Worm (Caenorhabditis elegans) whole organism, late embryonic: ENCODE data around the gene F40G12.9.

ENCODE experiments used
- C38D4.7 ChIP-seq: fragments of 200-800 bp; sonication (Bioruptor generic); optimal IDR thresholded peaks from 2 replicates; lab custom pipeline; 2018; ENCODE audit warnings: mild to moderate bottlenecking, missing genetic modification characterization, moderate library complexity, missing compliant biosample characterization
- F13H6.1 ChIP-seq: sonication (generic microtip); optimal IDR thresholded peaks from 2 replicates; lab custom pipeline; 2016; ENCODE audit warnings: missing genetic modification characterization, missing compliant biosample characterization
- K02D7.2 ChIP-seq: sonication (generic microtip); optimal IDR thresholded peaks from 2 replicates; lab custom pipeline; 2017; ENCODE audit warnings: mild to moderate bottlenecking, missing genetic modification characterization, missing compliant biosample characterization
- T23F11.4 ChIP-seq: fragments of 200-800 bp; sonication (Bioruptor generic); optimal IDR thresholded peaks from 2 replicates; lab custom pipeline; 2018; ENCODE audit warnings: mild to moderate bottlenecking, missing genetic modification characterization, missing compliant biosample characterization
- ceh-14 ChIP-seq: sonication (generic microtip); optimal IDR thresholded peaks from 2 replicates; lab custom pipeline; 2016; ENCODE audit warnings: missing genotype, missing genetic modification characterization, missing compliant biosample characterization
- ceh-19 ChIP-seq: fragments of 200-800 bp; sonication (Bioruptor generic); optimal IDR thresholded peaks from 2 replicates; lab custom pipeline; 2018; ENCODE audit warnings: mild to moderate bottlenecking, missing genetic modification characterization, missing compliant biosample characterization
- ceh-24 ChIP-seq: sonication (generic microtip); optimal IDR thresholded peaks from 2 replicates; lab custom pipeline; 2016; ENCODE audit warnings: mild to moderate bottlenecking, missing genetic modification characterization, missing compliant biosample characterization
- ceh-30 ChIP-seq: fragments of 150-350 bp; optimal IDR thresholded peaks from 2 replicates; lab custom pipeline; 2014; ENCODE audit warnings: missing biosample characterization, missing genetic modification characterization
- ceh-31 ChIP-seq: sonication (generic microtip); optimal IDR thresholded peaks from 2 replicates; lab custom pipeline; 2016; ENCODE audit warnings: missing genetic modification characterization, missing compliant biosample characterization
- ceh-34 ChIP-seq: sonication (generic microtip); optimal IDR thresholded peaks from 2 replicates; lab custom pipeline; 2016; ENCODE audit warnings: mild to moderate bottlenecking, missing genetic modification characterization, missing compliant biosample characterization
- ceh-45 ChIP-seq: fragments of 200-800 bp; sonication (Bioruptor generic); IDR thresholded peaks from 2 replicates; pipeline ENCODE4 v1.3.6; 2022; ENCODE audit warnings: missing genetic modification reagents, missing genetic modification characterization, missing compliant biosample characterization
- ceh-48 ChIP-seq: sonication (generic microtip); optimal IDR thresholded peaks from 2 replicates; lab custom pipeline; 2016; ENCODE audit warnings: missing genetic modification characterization, inconsistent platforms, missing compliant biosample characterization
- ceh-9 ChIP-seq: sonication (generic microtip); optimal IDR thresholded peaks from 2 replicates; lab custom pipeline; 2016; ENCODE audit warnings: mild to moderate bottlenecking, missing genetic modification characterization, inconsistent platforms, missing compliant biosample characterization
- dve-1 ChIP-seq: sonication (generic microtip); optimal IDR thresholded peaks from 2 replicates; lab custom pipeline; 2017; ENCODE audit warnings: antibody characterized with exemption, mild to moderate bottlenecking, missing genetic modification characterization, missing compliant biosample characterization
- ets-4 ChIP-seq: sonication (generic microtip); optimal IDR thresholded peaks from 2 replicates; lab custom pipeline; 2016; ENCODE audit warnings: missing genetic modification characterization, missing compliant biosample characterization
- fax-1 ChIP-seq: sonication (generic microtip); optimal IDR thresholded peaks from 2 replicates; lab custom pipeline; 2016; ENCODE audit warnings: missing genotype, missing genetic modification characterization, missing compliant biosample characterization
- fkh-10 ChIP-seq: fragments of 150-350 bp; optimal IDR thresholded peaks from 2 replicates; lab custom pipeline; 2014; ENCODE audit warnings: missing biosample characterization, missing genetic modification reagents, missing genetic modification characterization
- hlh-13 ChIP-seq: fragments of 200-800 bp; sonication (Bioruptor generic); optimal IDR thresholded peaks from 2 replicates; lab custom pipeline; 2018; ENCODE audit warnings: mild to moderate bottlenecking, missing genetic modification characterization, missing compliant biosample characterization
- hlh-8 ChIP-seq: sonication (generic microtip); optimal IDR thresholded peaks from 2 replicates; lab custom pipeline; 2016; ENCODE audit warnings: missing genotype, missing genetic modification characterization, missing compliant biosample characterization
- lim-6 ChIP-seq: sonication (generic microtip); optimal IDR thresholded peaks from 2 replicates; lab custom pipeline; 2016; ENCODE audit warnings: missing genetic modification characterization, missing compliant biosample characterization
- madf-2 ChIP-seq: sonication (generic microtip); optimal IDR thresholded peaks from 2 replicates; lab custom pipeline; 2017; ENCODE audit warnings: missing genetic modification characterization, missing compliant biosample characterization
- mec-3 ChIP-seq: sonication (generic microtip); optimal IDR thresholded peaks from 2 replicates; lab custom pipeline; 2016; ENCODE audit warnings: borderline replicate concordance, missing genetic modification characterization, missing compliant biosample characterization
- nfya-1 ChIP-seq: sonication (generic microtip); optimal IDR thresholded peaks from 2 replicates; lab custom pipeline; 2017; ENCODE audit warnings: missing genetic modification characterization, mild to moderate bottlenecking, missing compliant biosample characterization, antibody characterized with exemption, moderate library complexity
- nhr-11 ChIP-seq: fragments of 150-350 bp; optimal IDR thresholded peaks from 2 replicates; lab custom pipeline; 2014; ENCODE audit warnings: missing biosample characterization, missing genetic modification characterization
- nhr-232 ChIP-seq: sonication (generic microtip); optimal IDR thresholded peaks from 2 replicates; lab custom pipeline; 2016; ENCODE audit warnings: missing genetic modification characterization, missing compliant biosample characterization
- odd-2 ChIP-seq: sonication (generic microtip); optimal IDR thresholded peaks from 2 replicates; lab custom pipeline; 2017; ENCODE audit warnings: antibody characterized with exemption, mild to moderate bottlenecking, missing genetic modification characterization, missing compliant biosample characterization
- pag-3 ChIP-seq: sonication (generic microtip); optimal IDR thresholded peaks from 2 replicates; lab custom pipeline; 2016; ENCODE audit warnings: missing compliant biosample characterization, missing genetic modification characterization, borderline replicate concordance
- pat-9 ChIP-seq: fragments of 200-800 bp; sonication (Bioruptor generic); optimal IDR thresholded peaks from 2 replicates; lab custom pipeline; 2018; ENCODE audit warnings: mild to moderate bottlenecking, missing genetic modification characterization, moderate library complexity, missing compliant biosample characterization
- pros-1 ChIP-seq: fragments of 150-350 bp; optimal IDR thresholded peaks from 2 replicates; lab custom pipeline; 2014; ENCODE audit warnings: missing biosample characterization, missing genetic modification reagents, missing genetic modification characterization
- rnt-1 ChIP-seq: sonication (generic microtip); optimal IDR thresholded peaks from 2 replicates; lab custom pipeline; 2016; ENCODE audit warnings: missing genetic modification characterization, missing compliant biosample characterization
- sox-2 ChIP-seq: fragments of 200-800 bp; sonication (Bioruptor generic); IDR thresholded peaks from 2 replicates; pipeline ENCODE4 v1.3.6; 2022; ENCODE audit warnings: missing genetic modification reagents, missing genetic modification characterization, missing compliant biosample characterization
- sox-4 ChIP-seq: sonication (generic microtip); optimal IDR thresholded peaks from 2 replicates; lab custom pipeline; 2017; ENCODE audit warnings: mild to moderate bottlenecking, missing genetic modification characterization, inconsistent platforms, missing compliant biosample characterization
- ttx-3 ChIP-seq: sonication (generic microtip); optimal IDR thresholded peaks from 2 replicates; lab custom pipeline; 2016; ENCODE audit warnings: missing genetic modification reagents, missing genetic modification characterization, missing compliant biosample characterization
- unc-3 ChIP-seq, 2 experiments: fragments of 200-800 bp in 1 of 2; sonication (Bioruptor generic) in 1 of 2; sonication (generic microtip) in 1 of 2; conservative IDR thresholded peaks in 1 of 2; optimal IDR thresholded peaks in 1 of 2; 2 replicates each; pipeline versions ENCODE4 v1.3.6 to Lab custom; 2016 to 2022; ENCODE audit warnings: missing compliant biosample characterization in 2 of 2, missing genetic modification characterization in 2 of 2, missing genetic modification reagents in 1 of 2
- unc-42 ChIP-seq: sonication (generic microtip); optimal IDR thresholded peaks from 2 replicates; lab custom pipeline; 2016; ENCODE audit warnings: missing genotype, missing genetic modification characterization, missing compliant biosample characterization
- unc-55 ChIP-seq: sonication (generic microtip); optimal IDR thresholded peaks from 2 replicates; lab custom pipeline; 2017; ENCODE audit warnings: missing biosample characterization, missing genetic modification reagents, missing genetic modification characterization
- ztf-16 ChIP-seq: sonication (generic microtip); optimal IDR thresholded peaks from 2 replicates; lab custom pipeline; 2017; ENCODE audit warnings: missing genetic modification characterization, missing compliant biosample characterization

Gene F40G12.9

DNA sequence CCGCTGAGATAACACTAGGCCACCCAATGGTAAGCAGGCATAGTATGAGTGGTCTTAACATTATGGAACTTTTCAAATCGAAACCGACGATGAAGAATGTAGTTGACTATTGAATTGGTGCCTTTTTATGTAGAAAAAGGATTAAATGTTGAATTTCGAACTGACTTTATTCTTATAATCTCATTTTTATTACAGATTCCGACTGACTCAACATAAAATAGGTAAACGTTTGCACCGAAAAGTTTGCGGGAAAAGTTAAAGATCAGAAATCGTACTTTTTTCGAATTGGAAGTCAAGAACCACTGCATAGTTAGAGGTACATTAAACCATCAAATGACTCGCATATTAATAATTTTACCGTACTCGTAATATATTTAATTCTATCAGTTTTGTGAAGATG, 28.2 kb upstream of the F40G12.9 start, which contains the start of gene K02E11.7:
Gene K02E11.7, minus strand, starts transcription at position 101 of the 400 bp plus-strand sequence.
- TF ChIP-seq nhr-232 (tag; lab: Kevin White, UChicago): no peak
- no peak for TF ChIP-seq unc-3 (GFP tag; conservative IDR thresholded peaks at IDR 0.05; lab: Robert Waterston, UW)
- no peak for TF ChIP-seq unc-3 (tag; optimal IDR thresholded peaks at IDR 0.05; lab: Kevin White, UChicago)
- no peak for TF ChIP-seq ceh-14 (tag; lab: Kevin White, UChicago)
- TF ChIP-seq pat-9 (tag; lab: Kevin White, UChicago): no peak
- no peak for TF ChIP-seq lim-6 (tag; lab: Kevin White, UChicago)
- TF ChIP-seq dve-1 (tag; lab: Kevin White, UChicago): no peak
- TF ChIP-seq pros-1 (tag; lab: Kevin White, UChicago): no peak
- TF ChIP-seq nfya-1 (tag; lab: Kevin White, UChicago): no peak
- TF ChIP-seq ceh-19: no peak
- no peak for TF ChIP-seq ttx-3
- no peak for TF ChIP-seq rnt-1
- TF ChIP-seq ztf-16 (tag; lab: Kevin White, UChicago): no peak
- TF ChIP-seq madf-2 (tag; lab: Kevin White, UChicago): no peak
- no peak for TF ChIP-seq T23F11.4 (GFP tag; lab: Kevin White, UChicago)
- TF ChIP-seq C38D4.7 (GFP tag; lab: Kevin White, UChicago): no peak
- no peak for TF ChIP-seq mec-3 (tag; lab: Kevin White, UChicago)
- TF ChIP-seq ceh-34: no peak
- no peak for TF ChIP-seq ceh-30 (tag; lab: Kevin White, UChicago)
- TF ChIP-seq odd-2: no peak

DNA sequence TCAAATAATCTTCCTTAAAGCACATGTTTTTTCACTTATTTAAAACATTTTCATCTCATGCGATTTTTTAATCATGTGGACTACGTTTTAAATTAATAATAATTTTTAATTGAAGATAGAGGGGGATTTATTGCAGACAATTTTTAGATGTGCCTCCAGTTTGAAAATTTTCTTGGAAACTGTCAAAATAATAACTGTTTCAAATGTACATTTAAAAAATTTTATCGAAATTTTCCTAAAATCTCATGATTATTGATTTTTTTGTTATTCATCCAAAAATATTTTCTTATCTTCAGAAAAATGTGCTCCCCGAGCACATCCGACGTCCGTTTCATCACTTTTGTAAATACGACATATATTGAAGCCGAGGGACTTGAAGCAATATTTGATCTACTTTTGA, 25.6 kb upstream of the F40G12.9 start, which contains the start of gene sre-8:
Gene sre-8, plus strand, starts transcription at position 301 of the 400 bp plus-strand sequence.
- TF ChIP-seq pros-1 (tag; lab: Kevin White, UChicago): no peak
- no peak for TF ChIP-seq fax-1 (tag; lab: Kevin White, UChicago)
- no peak for TF ChIP-seq pat-9 (tag; lab: Kevin White, UChicago)
- TF ChIP-seq ceh-45 (GFP tag; lab: Robert Waterston, UW): no peak
- no peak for TF ChIP-seq ceh-48 (tag; lab: Kevin White, UChicago)
- no peak for TF ChIP-seq ceh-24 (tag; lab: Kevin White, UChicago)
- no peak for TF ChIP-seq unc-42 (tag; lab: Kevin White, UChicago)
- no peak for TF ChIP-seq fkh-10 (GFP tag; lab: Kevin White, UChicago)
- TF ChIP-seq dve-1 (tag; lab: Kevin White, UChicago): no peak
- TF ChIP-seq unc-3 (GFP tag; conservative IDR thresholded peaks at IDR 0.05; lab: Robert Waterston, UW): no peak
- no peak for TF ChIP-seq unc-3 (tag; optimal IDR thresholded peaks at IDR 0.05; lab: Kevin White, UChicago)
- no peak for TF ChIP-seq sox-2
- TF ChIP-seq lim-6 (tag; lab: Kevin White, UChicago): no peak
- TF ChIP-seq sox-4 (tag; lab: Kevin White, UChicago): no peak
- TF ChIP-seq hlh-13 (GFP tag; lab: Kevin White, UChicago): no peak
- TF ChIP-seq nhr-11 (tag; lab: Kevin White, UChicago): no peak
- TF ChIP-seq ceh-9: no peak
- TF ChIP-seq ceh-31: no peak
- no peak for TF ChIP-seq ceh-34
- no peak for TF ChIP-seq K02D7.2 (tag; lab: Kevin White, UChicago)
- TF ChIP-seq pag-3 (tag; lab: Kevin White, UChicago): no peak
- TF ChIP-seq, all 69 proteins: peak for 0

DNA sequence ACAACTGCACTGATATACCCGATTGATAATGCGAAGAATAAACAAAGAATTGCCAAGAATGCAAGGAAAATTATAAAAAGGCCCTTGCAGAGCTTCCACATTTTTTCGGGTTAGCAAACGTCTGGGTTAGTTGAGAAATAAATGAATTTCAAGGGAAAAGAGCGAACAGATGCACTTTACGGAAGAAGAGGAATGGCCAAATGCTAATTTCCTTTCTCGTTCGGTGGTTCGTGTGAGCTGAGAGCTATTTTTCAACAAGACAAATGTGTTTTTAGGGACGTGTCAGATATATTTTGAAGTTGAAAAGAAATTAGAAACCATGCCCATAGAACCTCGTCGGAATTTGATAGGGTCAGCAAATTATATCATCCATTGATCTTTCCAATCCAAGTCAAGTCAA, 21.6 kb upstream of the F40G12.9 start, which contains the start of gene F40G12.2:
Gene F40G12.2, minus strand, starts transcription at position 101 of the 400 bp plus-strand sequence.
- TF ChIP-seq ets-4 (tag; lab: Kevin White, UChicago) (no peak), ceh-19 (no peak), ceh-48 (tag; lab: Kevin White, UChicago) (no peak), hlh-8 (tag; lab: Kevin White, UChicago) (no peak), unc-55 (GFP tag; lab: Kevin White, UChicago) (no peak), F13H6.1 (tag; lab: Kevin White, UChicago) (no peak), ztf-16 (tag; lab: Kevin White, UChicago) (no peak)
